Worm (Caenorhabditis elegans): ENCODE results near the gene rheb-1.
"Not testable (repeated sequence)": the region's sequence is repeated elsewhere in the genome, so short reads cannot be mapped to it uniquely, and the experiment has no call there.

The rheb-1 gene

DNA sequence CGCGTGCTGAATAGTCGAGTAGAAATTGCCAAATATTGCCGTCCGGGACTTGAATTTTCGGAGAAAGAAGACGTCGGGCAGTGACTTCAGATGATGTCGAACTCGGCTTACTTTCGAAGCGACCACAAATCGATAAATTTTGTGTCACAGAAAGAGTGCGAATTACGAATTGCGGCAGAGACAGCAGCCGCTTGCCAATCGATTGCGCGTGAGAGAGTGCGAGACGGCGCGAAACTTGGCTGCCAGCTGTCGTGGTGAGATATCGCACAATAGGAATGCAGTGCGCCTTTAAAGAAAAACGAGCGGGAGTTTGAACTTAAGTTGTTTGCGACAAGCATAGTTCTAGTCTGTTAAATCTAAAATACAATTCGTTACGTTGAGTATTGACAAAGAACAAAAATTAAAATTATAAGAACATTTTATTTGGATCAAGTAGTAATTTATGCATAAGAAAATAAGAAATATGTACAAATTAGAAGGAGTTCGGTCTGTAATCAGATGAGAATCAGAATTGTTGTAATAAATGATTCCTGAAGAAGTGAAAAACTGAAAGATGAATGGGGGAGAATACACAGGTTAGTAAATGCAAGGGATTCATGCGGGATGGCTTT is 12.3 kb downstream of the rheb-1 start, which contains the start of gene pir-2:
TSS of gene pir-2 (minus strand) at position 218 of the 611 bp plus-strand sequence.
- no peak for TF ChIP-seq unc-62 (GFP tag; optimal IDR thresholded peaks at IDR 0.05)

DNA sequence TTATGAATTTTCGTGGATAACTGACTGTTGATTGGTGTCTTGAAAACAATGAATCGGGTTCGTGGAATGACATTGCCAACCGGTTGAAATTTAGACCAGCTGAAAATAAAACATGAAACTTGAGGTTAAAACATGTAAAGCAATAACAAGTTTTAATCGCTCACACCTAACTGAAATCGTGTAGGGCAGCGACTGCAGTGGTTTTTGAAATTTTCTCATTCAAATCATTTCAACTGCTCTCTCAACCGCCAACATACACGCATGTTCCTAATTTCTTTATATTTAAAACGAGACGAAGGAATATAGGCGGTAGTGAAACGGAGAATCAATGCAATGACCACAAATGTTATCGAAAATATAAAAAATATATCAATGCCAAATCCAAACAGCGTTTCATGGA is 13.0 kb downstream of the rheb-1 start:
- TF ChIP-seq unc-62 (GFP tag; optimal IDR thresholded peaks at IDR 0.05) = no peak

DNA sequence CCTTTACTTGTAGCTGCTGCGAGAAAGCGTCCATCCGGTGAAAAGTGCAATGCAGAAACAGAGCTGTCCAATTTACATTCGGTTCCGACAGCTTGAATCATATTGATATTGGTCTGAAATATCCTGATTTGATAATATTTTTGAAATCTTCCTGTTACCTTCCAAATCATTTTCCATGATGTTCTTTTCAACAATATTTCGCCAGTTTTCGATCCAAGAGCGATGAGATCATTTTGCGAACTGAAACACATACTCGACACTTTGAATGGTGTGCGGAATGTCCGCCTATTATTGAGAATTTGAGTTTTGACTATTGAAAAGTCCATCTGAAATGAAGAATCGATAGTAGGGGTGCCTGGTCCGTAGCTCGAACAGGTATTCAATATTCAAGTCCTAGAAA is 14.7 kb downstream of the rheb-1 start, which contains the start of gene emb-30:
TSS of gene emb-30 (minus strand) at position 328 of the 400 bp plus-strand sequence.
- TF ChIP-seq unc-62 (GFP tag; optimal IDR thresholded peaks at IDR 0.05) = no peak

DNA sequence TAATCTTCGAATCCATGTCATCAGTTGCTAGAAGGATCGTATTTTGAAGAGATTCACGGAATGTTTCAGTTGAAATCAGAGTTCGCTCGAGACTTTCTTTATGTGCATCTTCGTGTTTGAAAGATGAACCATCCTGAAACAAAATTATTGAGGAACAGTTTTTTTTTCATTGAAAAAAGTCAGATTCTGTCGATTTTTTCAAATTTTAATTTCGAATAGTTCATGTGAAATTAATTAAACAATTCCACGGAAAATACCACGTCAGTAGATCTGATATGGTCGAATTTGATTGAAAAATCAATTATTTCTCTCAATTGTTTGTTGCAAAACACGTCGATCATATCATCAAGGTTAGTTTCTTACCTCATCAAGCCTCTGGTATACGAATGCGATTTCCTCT is 16.4 kb downstream of the rheb-1 start, which contains the start of gene F54C8.1:
TSS of gene F54C8.1 (plus strand) at position 301 of the 400 bp plus-strand sequence.
- no peak for TF ChIP-seq unc-62 (GFP tag; optimal IDR thresholded peaks at IDR 0.05)

DNA sequence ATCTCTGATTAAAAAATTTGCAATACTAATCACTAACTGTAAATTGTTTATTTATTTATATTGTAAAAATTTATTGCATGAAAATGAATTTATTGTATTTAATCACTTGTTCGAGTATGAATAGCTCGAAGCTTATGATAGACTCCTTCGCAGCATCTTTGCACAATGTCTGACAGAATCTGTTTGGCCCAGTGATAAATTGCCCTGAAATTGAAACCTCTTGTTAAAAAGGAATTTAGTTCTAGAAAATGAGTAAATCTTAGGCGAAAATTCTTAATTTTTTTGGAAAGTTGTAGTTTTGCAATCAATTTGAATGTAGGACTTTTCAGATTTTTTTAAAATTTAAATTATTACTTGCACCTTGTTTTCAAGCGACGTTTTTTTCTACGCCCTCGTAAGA is 20.8 kb downstream of the rheb-1 start:
- no peak for TF ChIP-seq unc-62 (GFP tag; optimal IDR thresholded peaks at IDR 0.05)

DNA sequence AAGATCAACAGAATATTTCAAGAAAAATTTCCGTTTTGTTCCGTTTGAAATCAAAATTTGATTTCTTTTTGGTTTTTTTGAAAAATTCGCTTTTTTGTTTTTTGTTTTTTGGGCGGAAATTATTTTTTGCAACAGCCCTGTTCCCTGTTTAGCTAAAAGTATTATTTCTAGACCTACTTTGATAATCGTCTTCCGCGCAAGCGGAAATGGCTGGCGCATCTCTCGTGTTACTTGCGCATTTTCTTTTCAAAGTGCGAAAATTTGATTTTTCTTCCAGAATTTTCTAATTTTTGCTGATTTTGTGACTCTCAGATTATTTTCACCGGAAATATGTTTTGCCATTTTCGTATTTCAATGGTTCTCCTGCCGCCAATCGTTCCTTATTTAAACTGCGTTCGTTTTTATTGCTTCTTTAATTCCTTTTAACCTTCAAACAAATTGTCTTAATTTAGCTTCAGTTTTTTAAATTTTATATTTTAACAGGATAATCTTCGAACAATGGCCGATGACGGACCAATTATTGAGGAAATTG is 22.2 kb downstream of the rheb-1 start, which contains the start of gene cpar-1:
TSS of gene cpar-1 (plus strand) at position 482 of the 532 bp plus-strand sequence.
- TF ChIP-seq unc-62 (GFP tag; optimal IDR thresholded peaks at IDR 0.05) = no peak

DNA sequence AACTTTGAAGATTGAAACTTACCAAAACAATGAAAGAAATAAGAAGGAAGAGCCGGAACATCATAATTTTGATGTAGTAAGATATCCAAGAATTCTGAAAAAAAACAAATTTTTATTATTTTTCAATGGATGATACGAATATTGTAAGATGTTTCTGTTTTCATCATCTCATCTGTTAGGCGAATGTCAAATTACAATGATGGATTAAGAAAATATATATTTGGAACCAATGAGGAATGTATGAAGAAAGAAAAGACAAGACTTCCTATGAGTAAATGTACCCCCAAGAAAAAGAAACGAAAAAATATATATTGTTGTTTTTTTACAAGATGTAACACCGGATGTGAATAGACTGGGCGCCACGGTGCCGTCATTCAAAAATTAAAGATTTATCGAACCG is 29.5 kb downstream of the rheb-1 start, which contains the start of gene T26G10.5:
TSS of gene T26G10.5 (minus strand) at position 101 of the 400 bp plus-strand sequence.
- TF ChIP-seq unc-62 (GFP tag; optimal IDR thresholded peaks at IDR 0.05) = no peak

DNA sequence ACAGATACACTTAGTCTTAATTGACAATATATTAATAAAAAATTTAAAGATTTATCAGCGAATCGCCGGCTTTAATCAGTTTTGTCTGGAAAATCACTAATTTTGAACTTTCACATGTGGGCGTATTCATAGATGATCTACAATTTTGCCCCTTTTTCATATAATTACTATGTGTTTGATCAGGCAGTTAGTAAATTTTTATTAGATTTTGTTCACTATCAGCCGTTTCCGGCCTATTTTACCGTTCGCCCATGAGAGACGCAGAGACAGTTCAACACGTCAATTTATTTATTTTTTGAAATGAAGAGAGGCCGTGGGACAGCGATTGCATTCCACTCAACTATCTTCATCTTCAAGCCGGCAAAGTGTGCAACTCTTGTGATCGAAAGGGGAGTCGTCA is 35.6 kb downstream of the rheb-1 start, which contains the start of gene T26G10.4:
TSS of gene T26G10.4 (plus strand) at position 301 of the 400 bp plus-strand sequence.
- TF ChIP-seq unc-62 (GFP tag; optimal IDR thresholded peaks at IDR 0.05) = not testable (repeated sequence)

DNA sequence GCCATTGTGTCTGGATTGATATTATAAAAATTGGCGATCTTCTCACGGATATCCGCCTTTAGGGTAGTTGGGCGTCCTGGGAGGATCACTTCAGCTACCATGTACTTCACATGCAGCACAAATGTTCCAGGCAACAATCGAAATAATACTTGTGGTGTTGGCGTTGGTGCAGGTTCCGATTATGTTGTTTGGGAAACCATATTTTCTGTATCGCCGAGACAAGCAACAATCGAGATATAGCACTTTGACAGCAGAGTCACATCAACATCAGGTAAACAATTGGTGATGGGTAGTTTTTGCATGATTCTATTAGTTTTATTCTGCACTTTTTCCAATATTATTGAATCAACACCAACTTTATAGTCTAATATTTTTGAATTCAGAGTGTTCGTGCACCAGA is 42.5 kb downstream of the rheb-1 start, which contains the start of gene T26G10.3:
TSS of gene T26G10.3 (minus strand) at position 101 of the 400 bp plus-strand sequence.
- TF ChIP-seq unc-62 (GFP tag; optimal IDR thresholded peaks at IDR 0.05) = no peak

DNA sequence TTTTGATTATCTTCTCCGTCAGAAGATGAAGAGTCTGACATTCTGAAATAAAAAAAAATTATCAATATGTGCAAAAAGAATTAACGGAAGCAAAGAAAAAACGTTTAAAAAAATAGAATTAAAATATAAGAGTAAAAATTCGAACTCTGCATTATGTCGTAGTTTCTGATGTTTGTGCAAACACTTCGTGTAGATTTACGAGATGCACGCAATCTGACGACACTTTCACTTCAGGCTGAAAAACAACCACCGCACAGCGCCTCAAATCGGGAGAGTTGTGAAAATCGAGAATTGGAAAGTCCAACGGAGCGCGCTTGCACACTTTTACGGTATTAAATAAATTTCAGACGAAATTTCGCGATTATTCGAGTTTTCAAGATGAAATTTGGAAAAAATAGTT is 49.2 kb downstream of the rheb-1 start, which contains the start of gene T26G10.1:
TSS of gene T26G10.1 (minus strand) at position 42 of the 400 bp plus-strand sequence.
- no peak for TF ChIP-seq unc-62 (GFP tag; optimal IDR thresholded peaks at IDR 0.05)
